Worm (Caenorhabditis elegans): ENCODE measurements around the gene C48B4.13.

DNA sequence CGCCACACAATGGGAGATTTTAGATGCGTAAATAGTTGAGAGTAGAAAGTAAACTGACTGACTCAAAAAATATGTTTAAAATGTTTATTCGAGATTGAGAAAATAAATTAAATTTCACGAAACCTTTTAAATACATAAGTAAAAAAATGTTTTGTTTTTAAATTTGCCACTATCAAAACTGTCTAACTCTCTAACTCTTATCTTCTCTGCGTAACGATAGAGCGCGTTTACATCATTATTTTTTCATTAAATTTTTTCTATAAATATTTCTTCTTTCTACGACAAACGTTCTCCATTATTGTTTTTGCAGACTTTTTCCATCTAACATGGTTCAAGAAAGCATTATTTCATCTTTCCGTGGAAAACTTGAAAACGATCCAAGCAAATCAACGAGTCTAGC, 25.7 kb upstream of the C48B4.13 start, which contains the start of gene eif-2Balpha:
- TF ChIP-seq aly-1 (tag; optimal IDR thresholded peaks at IDR 0.05): no peak
- TF ChIP-seq tbx-37 (GFP tag; conservative IDR thresholded peaks at IDR 0.05): no peak
- TF ChIP-seq F13C5.2 (tag; optimal IDR thresholded peaks at IDR 0.05): no peak
